Fruit fly (Drosophila melanogaster): ENCODE data around the gene tctn.
A peak's percentile ranks its signal among the peaks of the same experiment; 100 is the strongest.

tctn gene

dm6 chr2L:6098479-6099269 is 31.8 kb downstream of the tctn start, which contains the start of gene CG9175 (continued):
- TF ChIP-seq CG17802 (tag; optimal IDR thresholded peaks at IDR 0.05) (no peak), Adf1 (GFP tag; IDR thresholded peaks at IDR 0.05) (peak; percentile 12; the same call in 1 of the 2 replicates), sisA (GFP tag; IDR thresholded peaks at IDR 0.05) (no peak), CG14667 (GFP tag; IDR thresholded peaks at IDR 0.05) (no peak), fu2 (GFP tag; optimal IDR thresholded peaks at IDR 0.05) (no peak), jumu (GFP tag; optimal IDR thresholded peaks at IDR 0.05) (peak; percentile 48), trem (tag; optimal IDR thresholded peaks at IDR 0.05) (peak; percentile 86), CG9932 (GFP tag; IDR thresholded peaks at IDR 0.05) (peak; percentile 72), B-H2 (GFP tag; optimal IDR thresholded peaks at IDR 0.05) (peak; percentile 65), CG2678 (tag; optimal IDR thresholded peaks at IDR 0.05) (peak; percentile 36), Hsf (GFP tag; optimal IDR thresholded peaks at IDR 0.05) (peak; percentile 26), CG5953 (GFP tag; IDR thresholded peaks at IDR 0.05) (no peak), CG3065 (GFP tag; optimal IDR thresholded peaks at IDR 0.05) (no peak), cad (GFP tag; optimal IDR thresholded peaks at IDR 0.05) (no peak), dimm (GFP tag; IDR thresholded peaks at IDR 0.05) (no peak), CG4282 (GFP tag; optimal IDR thresholded peaks at IDR 0.05) (no peak), CG9437 (GFP tag; optimal IDR thresholded peaks at IDR 0.05) (no peak), fd3F (GFP tag; optimal IDR thresholded peaks at IDR 0.05) (no peak), Eip74EF (GFP tag; optimal IDR thresholded peaks at IDR 0.05) (no peak), mld (GFP tag; IDR thresholded peaks at IDR 0.05; ENCODE audit: partially characterized antibody) (peak; percentile 88), CG33557 (GFP tag; optimal IDR thresholded peaks at IDR 0.05) (no peak), Oaz (GFP tag; IDR thresholded peaks at IDR 0.05) (peak; percentile 13; the same call in 1 of the 2 replicates), tup (GFP tag; optimal IDR thresholded peaks at IDR 0.05) (no peak), B-H1 (GFP tag; IDR thresholded peaks at IDR 0.05) (no peak), CG7963 (GFP tag; IDR thresholded peaks at IDR 0.05; ENCODE audit: partially characterized antibody) (peak; percentile 93), CG14050 (GFP tag; IDR thresholded peaks at IDR 0.05) (no peak; the same call in 2 of the 3 replicates), crp (GFP tag; optimal IDR thresholded peaks at IDR 0.05) (peak; percentile 100), H15 (GFP tag; IDR thresholded peaks at IDR 0.05) (no peak), fd96Cb (tag; optimal IDR thresholded peaks at IDR 0.05) (no peak), rib (GFP tag; IDR thresholded peaks at IDR 0.05) (peak; percentile 33; the same call in 1 of the 2 replicates), ci (GFP tag; IDR thresholded peaks at IDR 0.05) (peak; percentile 78), Med (GFP tag) (peak; percentile 93), CG1024 (GFP tag; IDR thresholded peaks at IDR 0.05) (no peak), GATAe (GFP tag; conservative IDR thresholded peaks at IDR 0.05) (no peak), sim (GFP tag; IDR thresholded peaks at IDR 0.05) (no peak), Aef1 (GFP tag; IDR thresholded peaks at IDR 0.05) (no peak), BtbVII (GFP tag; optimal IDR thresholded peaks at IDR 0.05) (no peak), HLH54F (GFP tag; optimal IDR thresholded peaks at IDR 0.05) (peak; percentile 22), dati (GFP tag; IDR thresholded peaks at IDR 0.05) (no peak), CG11723 (GFP tag; optimal IDR thresholded peaks at IDR 0.05) (no peak), Gsc (GFP tag; IDR thresholded peaks at IDR 0.05) (no peak), CG1602 (GFP tag; optimal IDR thresholded peaks at IDR 0.05) (no peak), CG9876 (GFP tag; optimal IDR thresholded peaks at IDR 0.05) (no peak), HLHmδ (GFP tag; optimal IDR thresholded peaks at IDR 0.05) (peak; percentile 83), CG7839 (tag; optimal IDR thresholded peaks at IDR 0.05) (peak; percentile 29), hb (GFP tag; IDR thresholded peaks at IDR 0.05; ENCODE audit: partially characterized antibody) (peak; percentile 93), CrebB (tag; optimal IDR thresholded peaks at IDR 0.05) (peak; percentile 42), CG6689 (GFP tag; IDR thresholded peaks at IDR 0.05) (no peak), CG7372 (GFP tag; IDR thresholded peaks at IDR 0.05) (no peak; the same call in 1 of the 2 replicates), Nf-YB (GFP tag; optimal IDR thresholded peaks at IDR 0.05) (peak; percentile 40)

Measured in whole organism, embryonic.